Worm (Caenorhabditis elegans) whole organism, midembryonic: ENCODE data around the gene pcrg-1.

Source experiments
- cog-1 ChIP-seq: sonication (generic microtip); optimal IDR thresholded peaks from 2 replicates; lab custom pipeline; 2016; ENCODE audit warnings: missing genetic modification characterization, missing compliant biosample characterization
- flt-1 ChIP-seq: fragments of 200-800 bp; sonication (Bioruptor generic); IDR thresholded peaks from 2 replicates; pipeline ENCODE4 v1.3.6; 2022; ENCODE audit warnings: missing genetic modification characterization, missing compliant biosample characterization
- klf-2 ChIP-seq: fragments of 200-800 bp; sonication (Bioruptor generic); conservative IDR thresholded peaks from 2 replicates; pipeline ENCODE4 v1.3.6; 2022; ENCODE audit warnings: missing genetic modification reagents, missing genetic modification characterization, missing compliant biosample characterization
- med-1 ChIP-seq: sonication (generic microtip); optimal IDR thresholded peaks from 2 replicates; lab custom pipeline; 2017; ENCODE audit warnings: missing genetic modification characterization, mild to moderate bottlenecking, missing compliant biosample characterization, antibody characterized with exemption, missing genetic modification reagents; ENCODE audit not compliant: insufficient read depth
- ref-1 ChIP-seq: fragments of 200-800 bp; sonication (Bioruptor generic); conservative IDR thresholded peaks from 2 replicates; pipeline ENCODE4 v1.3.6; 2022; ENCODE audit warnings: missing genetic modification reagents, missing genetic modification characterization, missing compliant biosample characterization
- tab-1 ChIP-seq: fragments of 200-800 bp; sonication (Bioruptor generic); IDR thresholded peaks from 2 replicates; pipeline ENCODE4 v1.3.6; 2022; ENCODE audit warnings: missing genetic modification characterization, missing compliant biosample characterization
- ztf-23 ChIP-seq: fragments of 200-800 bp; sonication (Bioruptor generic); IDR thresholded peaks from 2 replicates; pipeline ENCODE4 v1.3.6; 2022; ENCODE audit warnings: missing genetic modification reagents, missing genetic modification characterization, missing compliant biosample characterization
- ztf-29 ChIP-seq: fragments of 200-800 bp; sonication (Bioruptor generic); IDR thresholded peaks from 2 replicates; pipeline ENCODE4 v1.3.6; 2022; ENCODE audit warnings: missing genetic modification reagents, missing genetic modification characterization, missing compliant biosample characterization

DNA sequence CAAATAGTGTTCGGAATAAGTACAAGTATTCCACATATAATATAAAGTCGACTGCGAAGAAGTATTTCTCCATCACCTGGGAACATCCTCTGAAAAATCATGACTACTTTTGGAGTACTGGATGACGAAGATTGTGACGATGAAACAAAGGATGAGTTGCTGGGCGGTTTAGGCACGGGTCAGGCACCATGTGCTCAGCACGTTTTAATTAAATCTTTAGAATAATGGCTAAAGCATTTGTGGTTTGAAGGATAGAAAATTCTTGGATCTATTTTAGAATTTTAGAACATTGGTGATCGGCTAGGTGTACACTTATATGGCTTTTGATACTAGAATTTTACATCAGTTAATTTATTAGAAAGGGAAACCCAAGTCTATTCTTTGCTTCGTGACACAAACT is 13.2 kb upstream of the pcrg-1 start, which contains the start of gene C27H5.6:
- no peak for TF ChIP-seq ztf-29 (GFP tag; lab: Robert Waterston, UW)
- TF ChIP-seq med-1 (GFP tag; lab: Kevin White, UChicago), result no peak
- no peak for TF ChIP-seq cog-1 (tag; lab: Kevin White, UChicago)
- TF ChIP-seq flt-1, result no peak
- TF ChIP-seq ztf-23 (GFP tag; lab: Robert Waterston, UW), result no peak
- no peak for TF ChIP-seq tab-1
- no peak for TF ChIP-seq klf-2 (GFP tag; lab: Robert Waterston, UW)
- TF ChIP-seq ref-1 (GFP tag; lab: Robert Waterston, UW), result no peak
